Worm (Caenorhabditis elegans) whole organism, L4 larva: Measurements from ENCODE around the gene srj-6.

Source experiments
- D1046.2 ChIP-seq: fragments of 200-800 bp; sonication (Bioruptor generic); IDR thresholded peaks from 2 replicates; pipeline ENCODE4 v1.3.6; 2022; ENCODE audit warnings: missing genetic modification characterization, missing compliant biosample characterization
- T20F7.1 ChIP-seq: fragments of 200-800 bp; sonication (Bioruptor generic); optimal IDR thresholded peaks from 2 replicates; lab custom pipeline; 2018; ENCODE audit warnings: mild to moderate bottlenecking, missing genetic modification characterization, missing compliant biosample characterization
- Y5F2A.4 ChIP-seq: fragments of 200-800 bp; sonication (Bioruptor generic); optimal IDR thresholded peaks from 2 replicates; lab custom pipeline; 2018; ENCODE audit warnings: mild to moderate bottlenecking, missing genetic modification characterization, missing compliant biosample characterization
- aly-2 ChIP-seq: sonication (generic microtip); optimal IDR thresholded peaks from 2 replicates; lab custom pipeline; 2018; ENCODE audit warnings: missing biosample characterization, missing genetic modification characterization
- ceh-20 ChIP-seq: fragments of 200-800 bp; sonication (Bioruptor generic); IDR thresholded peaks from 2 replicates; pipeline ENCODE4 v1.3.6; 2022; ENCODE audit warnings: missing genetic modification reagents, missing genetic modification characterization, missing compliant biosample characterization
- ceh-44 ChIP-seq: fragments of 200-800 bp; sonication (Bioruptor generic); IDR thresholded peaks from 2 replicates; pipeline ENCODE4 v1.3.6; 2022; ENCODE audit warnings: missing genetic modification reagents, missing genetic modification characterization, missing compliant biosample characterization
- ces-1 ChIP-seq: fragments of 150-350 bp; sonication (generic microtip); optimal IDR thresholded peaks from 4 replicates; lab custom pipeline; 2014; ENCODE audit warnings: missing biosample characterization, missing genetic modification reagents, missing genetic modification characterization
- ctbp-1 ChIP-seq: fragments of 200-800 bp; sonication (Bioruptor generic); IDR thresholded peaks from 2 replicates; pipeline ENCODE4 v1.3.6; 2022; ENCODE audit warnings: missing genetic modification reagents, missing genetic modification characterization, missing compliant biosample characterization
- daf-12 ChIP-seq: fragments of 150-350 bp; optimal IDR thresholded peaks from 2 replicates; lab custom pipeline; 2014; ENCODE audit warnings: missing biosample characterization, missing genetic modification reagents, missing genetic modification characterization
- daf-16 ChIP-seq, 3 experiments: sonication (generic microtip); optimal IDR thresholded peaks; 2 replicates each; lab custom pipeline; 2016 to 2017; ENCODE audit warnings: missing genetic modification characterization in 3 of 3, missing genetic modification reagents in 3 of 3, mild to moderate bottlenecking in 2 of 3, missing compliant biosample characterization in 2 of 3, missing biosample characterization in 1 of 3, moderate library complexity in 1 of 3
- daf-8 ChIP-seq: fragments of 200-800 bp; sonication (Bioruptor generic); IDR thresholded peaks from 2 replicates; pipeline ENCODE4 v1.3.6; 2022; ENCODE audit warnings: missing genetic modification characterization, missing compliant biosample characterization
- dmd-6 ChIP-seq: fragments of 200-800 bp; sonication (Bioruptor generic); IDR thresholded peaks from 2 replicates; pipeline ENCODE4 v1.3.6; 2022; ENCODE audit warnings: missing genetic modification reagents, missing genetic modification characterization, missing compliant biosample characterization
- dpl-1 ChIP-seq: fragments of 150-350 bp; optimal IDR thresholded peaks from 2 replicates; lab custom pipeline; 2014; ENCODE audit warnings: missing biosample characterization, missing genetic modification reagents, missing genetic modification characterization
- fos-1 ChIP-seq: fragments of 150-350 bp; optimal IDR thresholded peaks from 2 replicates; lab custom pipeline; 2014; ENCODE audit warnings: missing biosample characterization, missing genetic modification characterization
- hmg-1.1 ChIP-seq: fragments of 200-800 bp; sonication (Bioruptor generic); IDR thresholded peaks from 2 replicates; pipeline ENCODE4 v1.3.6; 2022; ENCODE audit warnings: missing genetic modification reagents, missing genetic modification characterization, missing compliant biosample characterization
- jun-1 ChIP-seq: fragments of 150-350 bp; optimal IDR thresholded peaks from 2 replicates; lab custom pipeline; 2014; ENCODE audit warnings: missing biosample characterization, missing genetic modification reagents, missing genetic modification characterization
- lim-7 ChIP-seq: fragments of 200-800 bp; sonication (Bioruptor generic); IDR thresholded peaks from 2 replicates; pipeline ENCODE4 v1.3.6; 2022; ENCODE audit warnings: missing genetic modification characterization, missing compliant biosample characterization
- mdt-29 ChIP-seq: fragments of 200-800 bp; sonication (Bioruptor generic); IDR thresholded peaks from 2 replicates; pipeline ENCODE4 v1.3.6; 2022; ENCODE audit warnings: missing genetic modification reagents, missing genetic modification characterization, missing compliant biosample characterization
- mep-1 ChIP-seq: fragments of 150-350 bp; sonication (generic microtip); optimal IDR thresholded peaks from 3 replicates; lab custom pipeline; 2014; ENCODE audit warnings: missing biosample characterization, missing genetic modification characterization
- mes-2 ChIP-seq: sonication (generic microtip); optimal IDR thresholded peaks from 2 replicates; lab custom pipeline; 2016; ENCODE audit warnings: missing genotype, mild to moderate bottlenecking, missing genetic modification characterization, missing compliant biosample characterization; ENCODE audit not compliant: poor library complexity, severe bottlenecking
- mxl-3 ChIP-seq: fragments of 200-800 bp; sonication (Bioruptor generic); optimal IDR thresholded peaks from 2 replicates; lab custom pipeline; 2018; ENCODE audit warnings: mild to moderate bottlenecking, missing genetic modification characterization, missing compliant biosample characterization
- nhr-10 ChIP-seq: fragments of 150-350 bp; optimal IDR thresholded peaks from 2 replicates; lab custom pipeline; 2014; ENCODE audit warnings: missing biosample characterization, missing genetic modification characterization
- nhr-102 ChIP-seq: sonication (generic microtip); optimal IDR thresholded peaks from 2 replicates; lab custom pipeline; 2016; ENCODE audit warnings: mild to moderate bottlenecking, missing genetic modification characterization, moderate library complexity, missing compliant biosample characterization
- nhr-111 ChIP-seq: fragments of 200-800 bp; sonication (Bioruptor generic); optimal IDR thresholded peaks from 2 replicates; lab custom pipeline; 2018; ENCODE audit warnings: mild to moderate bottlenecking, missing genetic modification characterization, missing compliant biosample characterization
- nhr-25 ChIP-seq: sonication (generic microtip); optimal IDR thresholded peaks from 2 replicates; lab custom pipeline; 2017; ENCODE audit warnings: missing genetic modification characterization, mild to moderate bottlenecking, missing compliant biosample characterization, antibody characterized with exemption, moderate library complexity, borderline replicate concordance; ENCODE audit not compliant: insufficient read depth
- nhr-41 ChIP-seq: fragments of 200-800 bp; sonication (Bioruptor generic); IDR thresholded peaks from 2 replicates; pipeline ENCODE4 v1.3.6; 2022; ENCODE audit warnings: missing genetic modification reagents, missing genetic modification characterization, missing compliant biosample characterization
- nhr-6 ChIP-seq: fragments of 150-350 bp; optimal IDR thresholded peaks from 2 replicates; lab custom pipeline; 2014; ENCODE audit warnings: missing biosample characterization, missing genetic modification characterization
- nhr-76 ChIP-seq: fragments of 150-350 bp; optimal IDR thresholded peaks from 2 replicates; lab custom pipeline; 2014; ENCODE audit warnings: missing biosample characterization, missing genetic modification characterization
- nhr-77 ChIP-seq: fragments of 150-350 bp; optimal IDR thresholded peaks from 2 replicates; lab custom pipeline; 2014; ENCODE audit warnings: missing biosample characterization, missing genetic modification characterization
- php-3 ChIP-seq: fragments of 200-800 bp; sonication (Bioruptor generic); IDR thresholded peaks from 2 replicates; pipeline ENCODE4 v1.3.6; 2022; ENCODE audit warnings: missing genetic modification reagents, missing genetic modification characterization, missing compliant biosample characterization
- pqm-1 ChIP-seq: sonication (generic microtip); optimal IDR thresholded peaks from 2 replicates; lab custom pipeline; 2017; ENCODE audit warnings: missing biosample characterization, missing genetic modification characterization
- vab-7 ChIP-seq: fragments of 200-800 bp; sonication (Bioruptor generic); IDR thresholded peaks from 2 replicates; pipeline ENCODE4 v1.3.6; 2022; ENCODE audit warnings: missing genetic modification reagents, missing genetic modification characterization, missing compliant biosample characterization
- zag-1 ChIP-seq: fragments of 150-350 bp; optimal IDR thresholded peaks from 2 replicates; lab custom pipeline; 2014; ENCODE audit warnings: missing biosample characterization, missing genetic modification characterization
- zfp-3 ChIP-seq: fragments of 200-800 bp; sonication (Bioruptor generic); conservative IDR thresholded peaks from 2 replicates; pipeline ENCODE4 v1.3.6; 2022; ENCODE audit warnings: missing genetic modification reagents, missing genetic modification characterization, missing compliant biosample characterization
- zip-2 ChIP-seq: fragments of 150-350 bp; optimal IDR thresholded peaks from 2 replicates; lab custom pipeline; 2014; ENCODE audit warnings: missing biosample characterization, missing genetic modification characterization
- ztf-11 ChIP-seq: fragments of 150-350 bp; optimal IDR thresholded peaks from 2 replicates; lab custom pipeline; 2014; ENCODE audit warnings: missing biosample characterization, missing genetic modification characterization
- ztf-7 ChIP-seq: fragments of 150-350 bp; optimal IDR thresholded peaks from 2 replicates; lab custom pipeline; 2014; ENCODE audit warnings: missing biosample characterization, missing genetic modification characterization

Gene srj-6

ce11 chrV:654402-654801, at the start of gene srj-6:
TSS of gene srj-6 (minus strand) at chrV:654502.
- TF ChIP-seq nhr-102 (tag; lab: Kevin White, UChicago) (no peak), jun-1 (tag; lab: Kevin White, UChicago) (no peak), daf-12 (no peak), Y5F2A.4 (GFP tag; lab: Kevin White, UChicago) (no peak), mxl-3 (no peak), dpl-1 (GFP tag; lab: Kevin White, UChicago) (no peak), mes-2 (tag; lab: Kevin White, UChicago) (no peak), ces-1 (no peak), nhr-76 (tag; lab: Kevin White, UChicago) (no peak), nhr-111 (no peak), nhr-6 (tag; lab: Kevin White, UChicago) (no peak), daf-16 (GFP tag; optimal IDR thresholded peaks at IDR 0.05; lab: Kevin White, UChicago) (no peak), daf-16 (tag; optimal IDR thresholded peaks at IDR 0.05; lab: Kevin White, UChicago) (no peak), ctbp-1 (no peak), nhr-77 (tag; lab: Kevin White, UChicago) (no peak), php-3 (GFP tag; lab: Robert Waterston, UW) (no peak), D1046.2 (no peak), nhr-10 (tag; lab: Kevin White, UChicago) (no peak), zag-1 (tag; lab: Kevin White, UChicago) (no peak), zfp-3 (GFP tag; lab: Robert Waterston, UW) (no peak), nhr-41 (GFP tag; lab: Robert Waterston, UW) (no peak)

ce11 chrV:702260-702659, 48.0 kb upstream of the srj-6 start, which contains the start of gene srbc-37:
TSS of gene srbc-37 (plus strand) at chrV:702560.
- no peak for TF ChIP-seq mxl-3
- TF ChIP-seq fos-1, result no peak
- no peak for TF ChIP-seq lim-7 (GFP tag; lab: Robert Waterston, UW)
- TF ChIP-seq ztf-7, result no peak
- no peak for TF ChIP-seq mdt-29 (GFP tag; lab: Robert Waterston, UW)
- TF ChIP-seq Y5F2A.4 (GFP tag; lab: Kevin White, UChicago), result no peak
- TF ChIP-seq hmg-1.1 (GFP tag; lab: Robert Waterston, UW), result no peak
- no peak for TF ChIP-seq nhr-25 (tag; lab: Kevin White, UChicago)
- TF ChIP-seq daf-8, result no peak
- TF ChIP-seq mep-1 (tag; lab: Kevin White, UChicago), result no peak
- no peak for TF ChIP-seq nhr-6 (tag; lab: Kevin White, UChicago)
- no peak for TF ChIP-seq ceh-20 (GFP tag; lab: Robert Waterston, UW)
- TF ChIP-seq T20F7.1 (GFP tag; lab: Kevin White, UChicago), result no peak
- TF ChIP-seq ceh-44 (GFP tag; lab: Robert Waterston, UW), result no peak
- TF ChIP-seq nhr-111, result no peak
- TF ChIP-seq, all 104 proteins: peak for 0

ce11 chrV:699489-700129, 45.3 kb upstream of the srj-6 start, which contains the start of the genes ugt-29 and srx-5:
TSS of gene ugt-29 (minus strand) at chrV:699589.
TSS of gene srx-5 (plus strand) at chrV:700079.
- TF ChIP-seq nhr-111 (no peak), D1046.2 (no peak), dmd-6 (0 out of 2 replicates have a peak, but pooled peaks have one; percentile 27), daf-16 (GFP tag; optimal IDR thresholded peaks at IDR 0.05; lab: Kevin White, UChicago) (no peak), daf-16 (tag; optimal IDR thresholded peaks at IDR 0.05; lab: Kevin White, UChicago) (no peak), ztf-11 (no peak), pqm-1 (tag; lab: Kevin White, UChicago) (no peak), aly-2 (tag; lab: Kevin White, UChicago) (no peak)

- TF ChIP-seq mdt-29 (GFP tag; lab: Robert Waterston, UW) (no peak), zip-2 (tag; lab: Kevin White, UChicago) (peak; percentile 92), vab-7 (GFP tag; lab: Robert Waterston, UW) (no peak)
- TF ChIP-seq, all 104 proteins: peak for 1
Measured at ce11 chrV:699051-699450, 44.7 kb upstream of the srj-6 start.
